Fruit fly (Drosophila melanogaster) whole organism, adult: ENCODE measurements around the gene CG4393.

Source experiments
- CG11617 ChIP-seq: fragments of 200-800 bp; sonication (Bioruptor generic); optimal IDR thresholded peaks from 2 replicates; lab custom pipeline; 2017; ENCODE audit warnings: mild to moderate bottlenecking, missing biosample characterization, missing genetic modification reagents, missing genetic modification characterization
- CG12768 ChIP-seq: fragments of 200-800 bp; sonication (Bioruptor generic); optimal IDR thresholded peaks from 2 replicates; lab custom pipeline; 2017; ENCODE audit warnings: missing biosample characterization, missing genetic modification characterization, mild to moderate bottlenecking, moderate library complexity, missing genetic modification reagents
- CG14711 ChIP-seq: fragments of 200-800 bp; sonication (Bioruptor generic); optimal IDR thresholded peaks from 2 replicates; lab custom pipeline; 2018; ENCODE audit warnings: missing biosample characterization, mild to moderate bottlenecking, missing genetic modification characterization, moderate library complexity
- CG1620 ChIP-seq: fragments of 200-800 bp; sonication (Bioruptor generic); optimal IDR thresholded peaks from 2 replicates; lab custom pipeline; 2016; ENCODE audit warnings: missing biosample characterization, missing genetic modification characterization
- CG33017 ChIP-seq: fragments of 200-800 bp; sonication (Bioruptor generic); optimal IDR thresholded peaks from 2 replicates; lab custom pipeline; 2018; ENCODE audit warnings: missing biosample characterization, mild to moderate bottlenecking, missing genetic modification characterization, moderate library complexity
- CG5204 ChIP-seq: fragments of 200-800 bp; sonication (Bioruptor generic); optimal IDR thresholded peaks from 2 replicates; lab custom pipeline; 2016; ENCODE audit warnings: missing biosample characterization, missing genetic modification characterization
- CG7045 ChIP-seq: fragments of 200-800 bp; sonication (Bioruptor generic); optimal IDR thresholded peaks from 2 replicates; lab custom pipeline; 2017; ENCODE audit warnings: missing biosample characterization, mild to moderate bottlenecking, missing genetic modification characterization
- CG7101 ChIP-seq: fragments of 200-800 bp; sonication (Bioruptor generic); optimal IDR thresholded peaks from 2 replicates; lab custom pipeline; 2018; ENCODE audit warnings: missing biosample characterization, mild to moderate bottlenecking, missing genetic modification characterization, moderate library complexity
- Clk ChIP-seq: fragments of 200-800 bp; sonication (Bioruptor generic); optimal IDR thresholded peaks from 2 replicates; lab custom pipeline; 2017; ENCODE audit warnings: missing biosample characterization, missing genetic modification characterization
- Crg-1 ChIP-seq: fragments of 200-800 bp; sonication (Bioruptor generic); optimal IDR thresholded peaks from 2 replicates; lab custom pipeline; 2016; ENCODE audit warnings: missing biosample characterization, missing genetic modification characterization
- Hr96 ChIP-seq: fragments of 200-800 bp; sonication (Bioruptor generic); optimal IDR thresholded peaks from 2 replicates; lab custom pipeline; 2016; ENCODE audit warnings: missing biosample characterization, missing genetic modification characterization
- Mnt ChIP-seq: fragments of 200-800 bp; sonication (Bioruptor generic); optimal IDR thresholded peaks from 2 replicates; lab custom pipeline; 2016; ENCODE audit warnings: missing biosample characterization, mild to moderate bottlenecking, missing genetic modification characterization
- bab1 ChIP-seq: fragments of 200-800 bp; sonication (Bioruptor generic); optimal IDR thresholded peaks from 3 replicates; lab custom pipeline; 2019; ENCODE audit warnings: missing biosample characterization, mild to moderate bottlenecking, missing genetic modification characterization, moderate library complexity
- cic ChIP-seq: fragments of 200-800 bp; sonication (Bioruptor generic); optimal IDR thresholded peaks from 2 replicates; lab custom pipeline; 2017; ENCODE audit warnings: missing biosample characterization, mild to moderate bottlenecking, missing genetic modification characterization, moderate library complexity
- cnc ChIP-seq, 2 experiments: fragments of >200 bp; optimal IDR thresholded peaks; 2 replicates each; lab custom pipeline; 2017
- kay ChIP-seq: fragments of 200-800 bp; sonication (Bioruptor generic); peaks from one replicate; lab custom pipeline; 2016; ENCODE audit warnings: missing biosample characterization, missing genetic modification characterization, borderline replicate concordance
- ovo ChIP-seq: fragments of 200-800 bp; sonication (Bioruptor generic); optimal IDR thresholded peaks from 2 replicates; lab custom pipeline; 2016; ENCODE audit warnings: missing biosample characterization, missing genetic modification characterization
- pad ChIP-seq: fragments of 200-800 bp; sonication (Bioruptor generic); optimal IDR thresholded peaks from 3 replicates; lab custom pipeline; 2017; ENCODE audit warnings: missing biosample characterization, missing genetic modification characterization, mild to moderate bottlenecking, moderate library complexity, missing genetic modification reagents
- tj ChIP-seq: fragments of 200-800 bp; sonication (Bioruptor generic); optimal IDR thresholded peaks from 3 replicates; lab custom pipeline; 2017; ENCODE audit warnings: missing biosample characterization, mild to moderate bottlenecking, missing genetic modification characterization, moderate library complexity
- toe ChIP-seq: fragments of 200-800 bp; sonication (Bioruptor generic); optimal IDR thresholded peaks from 2 replicates; lab custom pipeline; 2016; ENCODE audit warnings: missing biosample characterization, missing genetic modification characterization

Gene CG4393

DNA sequence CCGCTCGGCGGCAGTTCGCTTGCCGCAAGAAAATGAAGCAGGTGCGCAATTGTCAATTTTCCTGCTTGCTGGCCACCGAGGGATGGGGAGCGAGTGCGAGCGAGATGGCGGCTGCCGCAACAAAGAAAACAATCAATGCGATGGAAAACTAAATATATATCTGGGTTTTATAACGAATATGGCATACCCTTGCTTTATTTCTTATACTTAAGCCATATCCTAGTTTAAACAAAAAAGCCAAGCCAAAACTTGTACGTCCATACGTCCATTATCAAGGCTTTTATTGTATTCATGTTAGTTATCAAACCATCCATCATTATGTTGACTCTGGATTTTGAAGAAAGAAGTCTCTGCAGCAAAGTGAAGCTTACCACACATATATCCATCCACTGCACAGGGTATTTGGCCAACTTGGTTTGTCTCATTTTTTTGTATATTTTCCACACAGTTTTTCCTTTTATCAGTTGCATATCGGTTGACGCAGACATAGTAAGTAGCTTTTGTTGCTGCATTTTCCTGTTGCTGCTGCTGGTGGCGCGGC, 6.3 kb upstream of the CG4393 start:
- no peak for TF ChIP-seq kay (GFP tag; lab: Kevin White, UChicago)
- no peak for TF ChIP-seq CG7045 (GFP tag; lab: Kevin White, UChicago)
- TF ChIP-seq cic (GFP tag; lab: Kevin White, UChicago): no peak
- no peak for TF ChIP-seq CG14711 (tag; lab: Kevin White, UChicago)

DNA sequence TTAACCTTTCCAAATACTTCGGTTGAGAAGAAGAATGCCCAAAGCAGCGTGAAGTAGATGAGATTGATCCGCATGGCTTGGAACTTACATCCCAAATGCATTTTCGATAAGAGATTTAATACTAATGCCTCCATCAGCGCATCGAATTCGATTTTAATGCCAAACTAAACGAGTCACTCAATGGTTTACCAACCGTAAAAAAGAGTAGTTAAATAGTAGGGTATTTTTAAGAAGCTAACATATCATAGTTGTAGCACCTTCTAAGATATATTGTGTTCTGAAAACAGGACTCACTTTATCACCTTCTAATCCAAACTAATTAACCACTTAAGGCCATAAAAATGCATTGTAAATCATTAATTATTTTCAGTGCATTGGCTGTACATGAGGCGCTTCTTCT, 4.2 kb upstream of the CG4393 start, which contains the start of gene CG31515:
TSS of gene CG31515 (minus strand) at position 101 of the 400 bp plus-strand sequence.
- TF ChIP-seq cnc (optimal IDR thresholded peaks at IDR 0.05; lab: Kevin White, UChicago) (no peak), CG5204 (GFP tag; lab: Kevin White, UChicago) (no peak)

DNA sequence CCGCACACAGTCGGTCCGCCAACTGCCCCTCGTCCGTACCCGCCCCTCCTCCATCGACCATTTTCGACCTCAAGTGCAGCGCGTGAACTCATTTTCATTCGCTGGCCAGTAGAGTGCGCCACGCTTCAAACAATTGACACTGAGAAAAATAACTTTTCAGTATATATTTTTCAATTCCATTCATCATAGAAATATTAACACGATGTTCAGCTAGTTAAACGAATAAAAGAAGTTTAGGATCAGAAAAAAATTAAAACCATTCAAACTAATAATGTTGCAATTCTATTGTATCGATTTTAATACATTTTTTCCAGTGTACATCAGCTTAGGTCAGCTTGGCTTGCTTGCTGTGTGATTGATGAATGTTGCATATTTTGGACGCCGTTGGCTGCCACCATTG, 2.3 kb upstream of the CG4393 start:
- no peak for TF ChIP-seq Mnt (GFP tag; lab: Kevin White, UChicago)
- TF ChIP-seq toe (GFP tag; lab: Kevin White, UChicago): no peak
- no peak for TF ChIP-seq CG14711 (tag; lab: Kevin White, UChicago)
- no peak for TF ChIP-seq kay (GFP tag; lab: Kevin White, UChicago)
- TF ChIP-seq Crg-1 (GFP tag; lab: Kevin White, UChicago): no peak
- TF ChIP-seq Hr96 (GFP tag; lab: Kevin White, UChicago): no peak
- TF ChIP-seq CG7101 (tag; lab: Kevin White, UChicago): no peak

DNA sequence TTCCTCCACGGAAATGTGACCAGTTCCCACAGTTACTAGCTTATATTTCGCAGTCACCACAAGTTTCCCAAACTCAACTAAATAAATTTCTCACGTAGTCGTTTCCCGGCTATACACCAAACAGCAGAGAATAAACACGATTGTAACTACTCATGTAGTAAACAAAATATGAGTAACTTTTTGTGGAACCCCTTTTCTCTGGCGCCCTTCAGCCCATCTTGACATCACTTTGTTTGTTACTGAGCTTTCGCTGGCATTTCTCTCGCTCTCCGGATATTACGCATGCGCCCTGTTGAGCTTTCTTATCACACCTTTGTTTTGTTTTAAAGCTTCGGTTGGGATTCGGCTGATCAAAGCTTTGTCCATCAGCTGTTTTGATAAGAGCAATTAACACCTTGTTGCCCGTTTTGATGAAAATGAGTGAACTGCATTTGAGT, 1.5 kb upstream of the CG4393 start:
- peak; percentile 18 for TF ChIP-seq CG7101 (tag; lab: Kevin White, UChicago)
- TF ChIP-seq pad (GFP tag; lab: Kevin White, UChicago): peak; percentile 12
- peak; percentile 86 for TF ChIP-seq cic (GFP tag; lab: Kevin White, UChicago)
- TF ChIP-seq kay (GFP tag; lab: Kevin White, UChicago): peak; percentile 97
- TF ChIP-seq Hr96 (GFP tag; lab: Kevin White, UChicago): no peak
- peak; percentile 49 for TF ChIP-seq CG33017 (tag; lab: Kevin White, UChicago)
- no peak for TF ChIP-seq CG14711 (tag; lab: Kevin White, UChicago)

DNA sequence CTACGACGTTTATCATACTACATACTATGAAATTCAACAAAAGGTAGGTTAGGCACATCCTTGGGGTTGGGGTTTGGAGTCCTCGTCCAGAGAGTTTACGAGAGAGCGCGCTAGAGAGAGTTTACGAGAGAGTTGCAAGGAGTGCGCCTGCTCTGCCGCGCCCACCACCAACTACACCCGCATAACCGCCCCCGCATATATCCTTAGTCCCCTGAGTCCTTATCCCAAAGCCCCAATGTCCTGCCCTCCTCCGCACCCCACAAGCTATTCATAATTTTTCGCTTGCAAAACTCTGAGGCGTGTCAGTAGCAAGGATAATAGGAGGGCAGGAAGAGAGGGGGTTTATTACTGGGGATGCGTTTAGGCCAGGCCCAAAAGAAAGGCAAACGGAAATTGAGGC, 854 bp downstream of the CG4393 start:
- TF ChIP-seq Hr96 (GFP tag; lab: Kevin White, UChicago) (no peak), Mnt (GFP tag; lab: Kevin White, UChicago) (no peak), CG33017 (tag; lab: Kevin White, UChicago) (no peak), CG14711 (tag; lab: Kevin White, UChicago) (no peak), bab1 (no peak), CG1620 (GFP tag; lab: Kevin White, UChicago) (no peak), toe (GFP tag; lab: Kevin White, UChicago) (no peak), CG5204 (GFP tag; lab: Kevin White, UChicago) (no peak)

DNA sequence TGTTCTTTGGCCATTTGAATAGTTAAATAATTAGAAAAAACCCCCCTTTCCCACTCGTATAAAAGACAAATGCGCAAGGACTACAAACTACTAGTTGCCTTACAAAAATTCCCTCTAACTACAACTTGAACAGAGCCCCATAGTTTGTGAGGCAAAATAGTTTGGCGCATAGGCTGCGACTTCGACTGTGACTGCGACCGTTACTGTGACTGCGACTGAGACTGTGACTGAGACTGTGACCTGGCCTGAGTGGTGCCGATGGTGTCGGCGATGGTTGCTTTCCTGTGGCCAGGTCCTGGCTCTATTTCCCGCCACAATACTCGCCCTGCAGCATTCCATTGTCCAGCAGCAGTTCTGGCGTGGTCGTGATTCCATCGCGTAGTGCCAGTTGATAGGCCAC, 7.3 kb downstream of the CG4393 start:
- TF ChIP-seq bab1 (no peak), CG14711 (tag; lab: Kevin White, UChicago) (no peak)

DNA sequence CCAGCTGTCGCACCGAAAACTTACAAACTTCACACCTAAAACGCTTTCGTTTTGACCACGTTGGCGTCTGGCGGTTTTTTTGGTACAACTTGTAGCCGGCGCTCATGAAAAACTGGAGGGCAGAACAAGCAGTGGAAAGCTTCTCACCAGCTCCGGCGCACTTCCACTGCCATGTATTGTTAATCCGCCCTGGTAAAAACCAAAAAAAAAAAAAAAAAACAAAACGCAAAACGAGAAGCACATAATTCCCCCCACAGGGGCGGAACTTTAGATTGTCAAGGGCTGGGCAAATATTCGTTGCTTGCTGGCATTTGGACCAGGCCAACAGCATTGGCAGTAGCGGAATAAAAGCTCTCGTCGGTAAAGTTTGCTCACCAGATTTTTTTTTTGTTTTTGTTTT, 10.3 kb downstream of the CG4393 start:
- TF ChIP-seq CG11617 (GFP tag; lab: Kevin White, UChicago) (peak; percentile 72), Clk (no peak), tj (GFP tag; lab: Kevin White, UChicago) (peak; percentile 67), Crg-1 (GFP tag; lab: Kevin White, UChicago) (peak; percentile 47), bab1 (peak; percentile 6), CG7101 (tag; lab: Kevin White, UChicago) (no peak), CG33017 (tag; lab: Kevin White, UChicago) (peak; percentile 70), Mnt (GFP tag; lab: Kevin White, UChicago) (peak; percentile 56), pad (GFP tag; lab: Kevin White, UChicago) (peak; percentile 26), CG7045 (GFP tag; lab: Kevin White, UChicago) (peak; percentile 86), kay (GFP tag; lab: Kevin White, UChicago) (no peak), CG5204 (GFP tag; lab: Kevin White, UChicago) (peak; percentile 73), toe (GFP tag; lab: Kevin White, UChicago) (peak; percentile 77), Hr96 (GFP tag; lab: Kevin White, UChicago) (peak; percentile 89), CG12768 (GFP tag; lab: Kevin White, UChicago) (peak; percentile 88), cnc (optimal IDR thresholded peaks at IDR 0.05; lab: Kevin White, UChicago) (no peak), CG14711 (tag; lab: Kevin White, UChicago) (no peak), ovo (GFP tag; lab: Kevin White, UChicago) (peak; percentile 59), CG1620 (GFP tag; lab: Kevin White, UChicago) (peak; percentile 65), cic (GFP tag; lab: Kevin White, UChicago) (peak; percentile 79)
